Fruit fly (Drosophila melanogaster) whole organism, pupa: ENCODE results near the gene axo.

Source experiments
- Snoo ChIP-seq: fragments of 200-800 bp; sonication (Bioruptor generic); optimal IDR thresholded peaks from 3 replicates; lab custom pipeline; 2017; ENCODE audit warnings: missing biosample characterization, mild to moderate bottlenecking, missing genetic modification characterization, inconsistent platforms
- rn ChIP-seq: fragments of 200-800 bp; sonication (Bioruptor generic); IDR thresholded peaks from 2 replicates; pipeline ENCODE4 v1.3.6; 2022; ENCODE audit warnings: missing biosample characterization, missing genetic modification characterization

DNA sequence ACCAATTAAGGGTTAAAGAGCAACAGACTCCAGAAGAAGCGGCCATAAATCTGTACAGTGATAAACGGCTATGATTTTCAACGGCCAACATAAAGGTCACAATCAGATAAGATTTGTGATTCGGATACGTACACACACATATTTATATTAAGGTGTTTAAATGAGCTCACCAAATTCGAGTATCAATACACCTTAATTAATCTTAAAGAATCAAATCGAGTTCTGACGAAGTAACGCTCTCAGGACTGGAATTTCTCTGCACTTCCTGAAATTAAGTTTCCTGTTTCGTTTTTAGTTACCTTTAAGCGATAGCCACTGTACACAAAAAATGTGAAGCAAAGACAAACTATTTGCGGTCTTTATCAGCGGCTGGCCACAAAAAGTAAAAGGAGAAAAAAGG lies 63.2 kb downstream of the axo start:
- TF ChIP-seq Snoo (tag; lab: Kevin White, UChicago) (no peak), rn (GFP tag; lab: Robert Waterston, UW) (no peak; the same call in 1 of the 2 replicates)
